Worm (Caenorhabditis elegans) whole organism, L4 larva: ENCODE measurements around the gene Y62F5A.12.
"Not testable (repeated sequence)": the region's sequence is repeated elsewhere in the genome, so short reads cannot be mapped to it uniquely, and the experiment has no call there.

Source experiments
- F37D6.2 ChIP-seq: sonication (generic microtip); optimal IDR thresholded peaks from 2 replicates; lab custom pipeline; 2016; ENCODE audit warnings: mild to moderate bottlenecking, missing genetic modification characterization, missing compliant biosample characterization
- T20F7.1 ChIP-seq: fragments of 200-800 bp; sonication (Bioruptor generic); optimal IDR thresholded peaks from 2 replicates; lab custom pipeline; 2018; ENCODE audit warnings: mild to moderate bottlenecking, missing genetic modification characterization, missing compliant biosample characterization
- T26A8.4 ChIP-seq: fragments of 200-800 bp; sonication (Bioruptor generic); IDR thresholded peaks from 2 replicates; pipeline ENCODE4 v1.3.6; 2022; ENCODE audit warnings: missing genetic modification characterization, missing compliant biosample characterization
- aly-2 ChIP-seq: sonication (generic microtip); optimal IDR thresholded peaks from 2 replicates; lab custom pipeline; 2018; ENCODE audit warnings: missing biosample characterization, missing genetic modification characterization
- attf-4 ChIP-seq: sonication (generic microtip); optimal IDR thresholded peaks from 3 replicates; lab custom pipeline; 2017; ENCODE audit warnings: missing biosample characterization, missing genetic modification characterization
- ceh-20 ChIP-seq: fragments of 200-800 bp; sonication (Bioruptor generic); IDR thresholded peaks from 2 replicates; pipeline ENCODE4 v1.3.6; 2022; ENCODE audit warnings: missing genetic modification reagents, missing genetic modification characterization, missing compliant biosample characterization
- ceh-28 ChIP-seq: fragments of 150-350 bp; optimal IDR thresholded peaks from 2 replicates; lab custom pipeline; 2014; ENCODE audit warnings: missing biosample characterization, missing genetic modification reagents, missing genetic modification characterization
- ceh-62 ChIP-seq: sonication (generic microtip); optimal IDR thresholded peaks from 2 replicates; lab custom pipeline; 2017; ENCODE audit warnings: missing biosample characterization, missing genetic modification characterization
- ces-1 ChIP-seq: fragments of 150-350 bp; sonication (generic microtip); optimal IDR thresholded peaks from 4 replicates; lab custom pipeline; 2014; ENCODE audit warnings: missing biosample characterization, missing genetic modification reagents, missing genetic modification characterization
- ctbp-1 ChIP-seq: fragments of 200-800 bp; sonication (Bioruptor generic); IDR thresholded peaks from 2 replicates; pipeline ENCODE4 v1.3.6; 2022; ENCODE audit warnings: missing genetic modification reagents, missing genetic modification characterization, missing compliant biosample characterization
- dmd-8 ChIP-seq: fragments of 200-800 bp; sonication (Bioruptor generic); IDR thresholded peaks from 2 replicates; pipeline ENCODE4 v1.3.6; 2022; ENCODE audit warnings: missing genetic modification characterization, missing compliant biosample characterization
- hif-1 ChIP-seq, 2 experiments: sonication (generic microtip); optimal IDR thresholded peaks; 2 replicates each; lab custom pipeline; 2016 to 2017; ENCODE audit warnings: missing compliant biosample characterization in 2 of 2, missing genetic modification characterization in 2 of 2, missing genetic modification reagents in 2 of 2, missing genotype in 2 of 2, mild to moderate bottlenecking in 1 of 2
- hlh-30 ChIP-seq: sonication (generic microtip); optimal IDR thresholded peaks from 2 replicates; lab custom pipeline; 2017; ENCODE audit warnings: antibody characterized with exemption, mild to moderate bottlenecking, missing genetic modification characterization, missing compliant biosample characterization; ENCODE audit not compliant: insufficient read depth
- lim-7 ChIP-seq: fragments of 200-800 bp; sonication (Bioruptor generic); IDR thresholded peaks from 2 replicates; pipeline ENCODE4 v1.3.6; 2022; ENCODE audit warnings: missing genetic modification characterization, missing compliant biosample characterization
- lin-38 ChIP-seq: fragments of 200-800 bp; sonication (Bioruptor generic); IDR thresholded peaks from 2 replicates; pipeline ENCODE4 v1.3.6; 2022; ENCODE audit warnings: missing genetic modification reagents, missing genetic modification characterization, missing compliant biosample characterization
- lsy-2 ChIP-seq, 2 experiments: fragments of 150-350 bp in 1 of 2; sonication (generic microtip) in 1 of 2; optimal IDR thresholded peaks; 2 replicates each; lab custom pipeline; 2014 to 2017; ENCODE audit warnings: missing biosample characterization in 2 of 2, missing genetic modification characterization in 2 of 2
- madf-9 ChIP-seq: fragments of 200-800 bp; sonication (Bioruptor generic); conservative IDR thresholded peaks from 2 replicates; pipeline ENCODE4 v1.3.6; 2022; ENCODE audit warnings: missing genetic modification reagents, missing genetic modification characterization, missing compliant biosample characterization
- mdl-1 ChIP-seq, 2 experiments: fragments of 150-350 bp in 1 of 2; sonication (generic microtip) in 1 of 2; optimal IDR thresholded peaks; 2 replicates each; lab custom pipeline; 2014 to 2017; ENCODE audit warnings: missing biosample characterization in 2 of 2, missing genetic modification characterization in 2 of 2
- mep-1 ChIP-seq: fragments of 150-350 bp; sonication (generic microtip); optimal IDR thresholded peaks from 3 replicates; lab custom pipeline; 2014; ENCODE audit warnings: missing biosample characterization, missing genetic modification characterization
- mxl-2 ChIP-seq: fragments of 200-800 bp; sonication (Bioruptor generic); conservative IDR thresholded peaks from 2 replicates; pipeline ENCODE4 v1.3.6; 2022; ENCODE audit warnings: missing genetic modification reagents, missing genetic modification characterization, missing compliant biosample characterization
- mxl-3 ChIP-seq: fragments of 200-800 bp; sonication (Bioruptor generic); optimal IDR thresholded peaks from 2 replicates; lab custom pipeline; 2018; ENCODE audit warnings: mild to moderate bottlenecking, missing genetic modification characterization, missing compliant biosample characterization
- nhr-102 ChIP-seq: sonication (generic microtip); optimal IDR thresholded peaks from 2 replicates; lab custom pipeline; 2016; ENCODE audit warnings: mild to moderate bottlenecking, missing genetic modification characterization, moderate library complexity, missing compliant biosample characterization
- nhr-11 ChIP-seq: fragments of 150-350 bp; optimal IDR thresholded peaks from 2 replicates; lab custom pipeline; 2014; ENCODE audit warnings: missing biosample characterization, missing genetic modification characterization
- nhr-111 ChIP-seq: fragments of 200-800 bp; sonication (Bioruptor generic); optimal IDR thresholded peaks from 2 replicates; lab custom pipeline; 2018; ENCODE audit warnings: mild to moderate bottlenecking, missing genetic modification characterization, missing compliant biosample characterization
- nhr-25 ChIP-seq: sonication (generic microtip); optimal IDR thresholded peaks from 2 replicates; lab custom pipeline; 2017; ENCODE audit warnings: missing genetic modification characterization, mild to moderate bottlenecking, missing compliant biosample characterization, antibody characterized with exemption, moderate library complexity, borderline replicate concordance; ENCODE audit not compliant: insufficient read depth
- nhr-41 ChIP-seq: fragments of 200-800 bp; sonication (Bioruptor generic); IDR thresholded peaks from 2 replicates; pipeline ENCODE4 v1.3.6; 2022; ENCODE audit warnings: missing genetic modification reagents, missing genetic modification characterization, missing compliant biosample characterization
- nhr-48 ChIP-seq: sonication (generic microtip); optimal IDR thresholded peaks from 2 replicates; lab custom pipeline; 2016; ENCODE audit warnings: mild to moderate bottlenecking, missing genetic modification characterization, missing compliant biosample characterization
- nhr-6 ChIP-seq: fragments of 150-350 bp; optimal IDR thresholded peaks from 2 replicates; lab custom pipeline; 2014; ENCODE audit warnings: missing biosample characterization, missing genetic modification characterization
- nhr-76 ChIP-seq: fragments of 150-350 bp; optimal IDR thresholded peaks from 2 replicates; lab custom pipeline; 2014; ENCODE audit warnings: missing biosample characterization, missing genetic modification characterization
- nhr-77 ChIP-seq: fragments of 150-350 bp; optimal IDR thresholded peaks from 2 replicates; lab custom pipeline; 2014; ENCODE audit warnings: missing biosample characterization, missing genetic modification characterization
- pha-4 ChIP-seq, 2 experiments: fragments of 150-350 bp in 1 of 2; fragments of 200-800 bp in 1 of 2; sonication (Bioruptor generic) in 1 of 2; IDR thresholded peaks in 1 of 2; optimal IDR thresholded peaks in 1 of 2; 2 replicates each; pipeline versions ENCODE4 v1.3.6 to Lab custom; 2014 to 2022; ENCODE audit warnings: missing genetic modification characterization in 2 of 2, missing genetic modification reagents in 2 of 2, missing biosample characterization in 1 of 2, missing compliant biosample characterization in 1 of 2
- sdz-12 ChIP-seq: fragments of 200-800 bp; sonication (Bioruptor generic); optimal IDR thresholded peaks from 2 replicates; lab custom pipeline; 2018; ENCODE audit warnings: mild to moderate bottlenecking, missing genetic modification characterization, missing compliant biosample characterization
- set-16 ChIP-seq: fragments of 200-800 bp; sonication (Bioruptor generic); IDR thresholded peaks from 2 replicates; pipeline ENCODE4 v1.3.6; 2022; ENCODE audit warnings: missing genetic modification reagents, missing genetic modification characterization, missing compliant biosample characterization
- snpc-4 ChIP-seq: fragments of 150-350 bp; optimal IDR thresholded peaks from 2 replicates; lab custom pipeline; 2014; ENCODE audit warnings: missing biosample characterization, missing genetic modification characterization
- unc-130 ChIP-seq: sonication (generic microtip); optimal IDR thresholded peaks from 2 replicates; lab custom pipeline; 2016; ENCODE audit warnings: missing genetic modification reagents, missing genetic modification characterization, missing compliant biosample characterization
- unc-39 ChIP-seq: sonication (generic microtip); optimal IDR thresholded peaks from 2 replicates; lab custom pipeline; 2017; ENCODE audit warnings: missing biosample characterization, missing genetic modification characterization
- zfp-2 ChIP-seq: sonication (generic microtip); optimal IDR thresholded peaks from 2 replicates; lab custom pipeline; 2016; ENCODE audit warnings: mild to moderate bottlenecking, missing genetic modification characterization, missing compliant biosample characterization
- zfp-3 ChIP-seq: fragments of 200-800 bp; sonication (Bioruptor generic); conservative IDR thresholded peaks from 2 replicates; pipeline ENCODE4 v1.3.6; 2022; ENCODE audit warnings: missing genetic modification reagents, missing genetic modification characterization, missing compliant biosample characterization
- ztf-7 ChIP-seq: fragments of 150-350 bp; optimal IDR thresholded peaks from 2 replicates; lab custom pipeline; 2014; ENCODE audit warnings: missing biosample characterization, missing genetic modification characterization

Gene Y62F5A.12

DNA sequence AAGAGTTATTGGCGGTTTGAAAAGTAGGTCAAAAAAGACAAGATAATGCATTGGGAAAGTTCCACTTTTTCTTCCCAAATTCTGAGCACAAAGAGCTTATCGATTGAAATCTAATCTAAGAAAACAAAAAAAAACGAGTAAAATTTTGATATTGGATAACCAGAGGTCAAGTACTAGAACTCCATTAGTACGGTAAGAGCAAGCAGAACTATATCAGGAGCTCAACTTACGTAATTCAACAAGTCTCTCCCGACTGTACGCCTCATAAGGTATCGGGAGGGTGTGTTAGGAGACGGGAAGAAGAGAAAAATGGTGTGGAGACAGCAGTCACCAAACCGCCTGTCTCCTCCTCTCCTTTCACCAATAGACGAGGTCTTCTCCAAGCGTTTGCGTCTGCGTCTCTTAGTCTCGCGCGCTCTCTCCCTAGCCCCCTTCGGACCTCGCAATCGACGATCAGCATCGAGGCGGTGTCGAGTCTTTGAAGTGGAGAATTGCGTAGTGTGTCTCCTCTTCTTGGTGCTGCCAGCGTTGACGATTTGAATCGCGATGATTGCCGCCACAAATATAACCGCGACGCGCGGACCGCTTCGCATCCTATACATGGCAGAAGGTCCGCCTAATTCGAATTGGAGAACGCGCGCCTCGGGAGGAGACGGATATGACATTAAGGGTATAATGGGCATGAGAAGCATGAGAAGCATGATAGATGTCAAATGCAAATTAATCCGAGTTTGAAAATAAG is 32.9 kb upstream of the Y62F5A.12 start, which contains the start of gene F54D5.5 (continued):
- TF ChIP-seq hlh-30 (no peak), mep-1 (no peak), ctbp-1 (GFP tag; lab: Robert Waterston, UW) (no peak), madf-9 (GFP tag; lab: Robert Waterston, UW) (no peak)

DNA sequence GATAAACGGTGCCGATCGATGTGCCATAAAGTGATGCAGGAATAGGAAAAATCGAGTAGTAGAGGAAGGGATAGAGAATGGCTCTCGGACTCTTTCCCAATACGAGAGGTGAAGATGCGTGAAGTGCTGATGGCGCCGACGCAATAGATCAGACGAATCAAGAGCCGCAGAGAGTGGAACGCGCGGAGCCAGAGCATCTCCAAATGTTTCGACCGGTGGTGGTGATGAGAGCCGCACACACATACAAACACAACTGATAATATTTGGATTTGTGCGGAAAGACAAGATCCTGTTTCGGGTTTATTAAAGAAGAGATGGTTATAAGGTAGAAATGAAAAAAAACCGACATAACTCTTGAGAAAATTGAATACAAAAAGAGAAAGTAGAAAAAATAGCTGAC is 29.8 kb upstream of the Y62F5A.12 start, which contains the start of gene F54D5.15:
F54D5.15 (minus strand) TSS at position 101 of the 400 bp plus-strand sequence.
- TF ChIP-seq nhr-111 (GFP tag; lab: Kevin White, UChicago) = no peak
- TF ChIP-seq lsy-2 (tag; optimal IDR thresholded peaks at IDR 0.05; lab: Kevin White, UChicago) = no peak
- no peak for TF ChIP-seq nhr-6
- no peak for TF ChIP-seq unc-130
- TF ChIP-seq nhr-11 = no peak
- TF ChIP-seq ceh-62 = no peak
- no peak for TF ChIP-seq dmd-8 (GFP tag; lab: Robert Waterston, UW)
- no peak for TF ChIP-seq pha-4 (GFP tag; IDR thresholded peaks at IDR 0.05; lab: Robert Waterston, UW)
- no peak for TF ChIP-seq pha-4 (tag; optimal IDR thresholded peaks at IDR 0.05; lab: Kevin White, UChicago)
- no peak for TF ChIP-seq nhr-41 (GFP tag; lab: Robert Waterston, UW)
- no peak for TF ChIP-seq lin-38 (GFP tag; lab: Robert Waterston, UW)
- no peak for TF ChIP-seq set-16 (GFP tag; lab: Robert Waterston, UW)
- TF ChIP-seq ztf-7 (tag; lab: Kevin White, UChicago) = no peak

DNA sequence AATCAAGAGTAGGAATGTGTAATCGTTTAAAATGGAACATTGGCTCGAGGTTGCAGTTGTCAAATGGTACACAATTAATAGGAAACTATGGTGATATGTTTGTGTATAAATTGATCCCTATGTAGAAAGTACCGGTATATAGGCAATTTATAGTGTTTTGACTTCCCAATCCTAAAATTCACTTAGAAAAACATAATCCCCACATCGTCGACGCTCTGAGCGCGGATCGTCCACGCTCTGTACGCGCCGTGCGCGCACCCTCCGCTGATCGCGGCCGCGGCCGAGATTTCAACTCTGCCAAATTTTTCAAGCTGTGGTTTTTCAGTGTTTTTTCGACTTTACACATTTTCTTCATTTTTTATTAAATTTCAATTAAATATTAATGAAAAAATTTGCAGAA is 22.1 kb upstream of the Y62F5A.12 start, which contains the start of gene F54D5.17:
F54D5.17 (plus strand) TSS at position 301 of the 400 bp plus-strand sequence.
- TF ChIP-seq sdz-12 (GFP tag; lab: Kevin White, UChicago) (no peak), madf-9 (GFP tag; lab: Robert Waterston, UW) (no peak), snpc-4 (no peak), mdl-1 (tag; optimal IDR thresholded peaks at IDR 0.05; lab: Kevin White, UChicago) (no peak), nhr-25 (tag; lab: Kevin White, UChicago) (no peak), unc-39 (no peak), set-16 (GFP tag; lab: Robert Waterston, UW) (peak; percentile 15; the same call in 1 of the 2 replicates)

DNA sequence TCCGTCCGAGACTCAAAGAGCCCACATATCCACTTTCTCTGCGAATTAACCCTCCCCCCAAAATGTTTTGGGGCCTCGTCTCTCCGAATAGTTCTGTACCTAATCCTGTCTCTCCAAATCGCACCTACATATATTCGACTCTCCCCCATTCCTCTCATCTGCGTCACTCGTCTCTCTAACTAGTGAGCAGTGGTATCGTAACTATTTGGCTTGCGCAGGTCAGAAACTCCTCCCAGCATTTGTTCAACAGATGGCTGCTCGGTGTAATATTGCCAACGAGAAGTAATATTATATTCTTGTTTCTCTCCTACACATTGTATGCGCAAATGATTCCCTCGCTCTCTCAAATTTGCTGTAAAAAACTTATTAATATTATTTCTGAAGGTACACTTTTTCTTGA is 21.4 kb upstream of the Y62F5A.12 start, which contains the start of gene F54D5.24:
F54D5.24 (plus strand) TSS at position 316 of the 400 bp plus-strand sequence.
- TF ChIP-seq nhr-76 (tag; lab: Kevin White, UChicago) = no peak
- no peak for TF ChIP-seq nhr-102
- TF ChIP-seq hif-1 (tag; optimal IDR thresholded peaks at IDR 0.05; lab: Kevin White, UChicago) = no peak
- TF ChIP-seq ctbp-1 (GFP tag; lab: Robert Waterston, UW) = no peak
- TF ChIP-seq nhr-6 = no peak
- no peak for TF ChIP-seq attf-4

DNA sequence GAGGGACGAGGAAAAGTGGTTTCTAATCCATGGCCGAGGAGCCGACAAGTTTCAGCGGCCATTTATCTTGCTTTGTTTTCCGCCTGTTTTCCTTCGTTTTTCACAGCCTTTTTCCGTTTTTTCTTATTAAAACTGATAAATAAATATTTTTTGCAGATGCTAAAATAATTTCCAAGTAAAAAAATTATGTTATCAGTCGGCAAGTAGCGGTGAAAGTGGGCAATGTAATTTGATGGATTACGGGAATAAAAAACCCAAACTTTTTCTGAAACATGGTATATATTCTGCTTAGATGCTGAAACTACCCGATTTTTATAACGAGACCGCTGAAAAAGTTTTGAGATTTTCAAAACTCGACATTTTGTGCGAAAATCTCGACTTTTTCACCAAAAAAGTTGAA is 17.7 kb upstream of the Y62F5A.12 start, which contains the start of gene dhgd-1:
dhgd-1 (minus strand) TSS at position 101 of the 400 bp plus-strand sequence.
- not testable (repeated sequence) for TF ChIP-seq ceh-20 (GFP tag; lab: Robert Waterston, UW); nhr-48 (tag; lab: Kevin White, UChicago); nhr-41 (GFP tag; lab: Robert Waterston, UW)

DNA sequence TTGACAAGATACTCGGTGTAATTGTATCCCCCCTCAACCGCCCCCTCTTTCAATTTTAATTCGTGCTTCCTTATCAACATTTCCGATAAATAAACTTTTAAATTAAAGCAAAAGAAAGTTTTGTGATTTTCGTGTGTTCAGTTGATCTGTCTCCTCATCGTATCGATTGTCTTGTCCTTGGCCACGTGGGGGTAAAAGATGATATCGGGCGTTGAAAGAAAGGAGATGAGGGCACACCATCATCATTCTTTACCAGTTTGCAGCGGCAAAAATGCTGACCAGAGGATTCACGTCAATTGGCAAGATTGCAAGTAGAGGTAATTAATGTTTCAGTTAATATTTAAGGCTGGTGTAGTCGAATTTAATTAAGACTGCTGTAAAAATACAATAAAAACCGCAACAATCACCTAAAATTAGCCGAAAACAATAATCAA is 13.0 kb upstream of the Y62F5A.12 start, which contains the start of gene F54D5.7:
F54D5.7 (plus strand) TSS at position 264 of the 434 bp plus-strand sequence.
- TF ChIP-seq nhr-6 (no peak), F37D6.2 (tag; lab: Kevin White, UChicago) (no peak), T26A8.4 (peak; percentile 82), nhr-11 (no peak), ces-1 (GFP tag; lab: Kevin White, UChicago) (no peak), lim-7 (GFP tag; lab: Robert Waterston, UW) (peak; percentile 77), nhr-77 (tag; lab: Kevin White, UChicago) (no peak), zfp-2 (tag; lab: Kevin White, UChicago) (no peak), mxl-2 (GFP tag; lab: Robert Waterston, UW) (peak; percentile 65; the same call in 1 of the 2 replicates), aly-2 (tag; lab: Kevin White, UChicago) (peak; percentile 85), ceh-28 (tag; lab: Kevin White, UChicago) (peak; percentile 34), zfp-3 (peak; percentile 92), mxl-3 (GFP tag; lab: Kevin White, UChicago) (peak; percentile 84), T20F7.1 (peak; percentile 75), nhr-25 (tag; lab: Kevin White, UChicago) (peak; percentile 43)
